Worm (Caenorhabditis elegans) whole organism, midembryonic: Measurements from ENCODE around the gene C54D10.3.

Experiments
- T22C8.4 ChIP-seq: fragments of 200-800 bp; sonication (Bioruptor generic); IDR thresholded peaks from 2 replicates; pipeline ENCODE4 v1.3.6; 2022; ENCODE audit warnings: missing genetic modification characterization, missing compliant biosample characterization
- cog-1 ChIP-seq: sonication (generic microtip); optimal IDR thresholded peaks from 2 replicates; lab custom pipeline; 2016; ENCODE audit warnings: missing genetic modification characterization, missing compliant biosample characterization
- flt-1 ChIP-seq: fragments of 200-800 bp; sonication (Bioruptor generic); IDR thresholded peaks from 2 replicates; pipeline ENCODE4 v1.3.6; 2022; ENCODE audit warnings: missing genetic modification characterization, missing compliant biosample characterization
- klf-2 ChIP-seq: fragments of 200-800 bp; sonication (Bioruptor generic); conservative IDR thresholded peaks from 2 replicates; pipeline ENCODE4 v1.3.6; 2022; ENCODE audit warnings: missing genetic modification reagents, missing genetic modification characterization, missing compliant biosample characterization
- med-1 ChIP-seq: sonication (generic microtip); optimal IDR thresholded peaks from 2 replicates; lab custom pipeline; 2017; ENCODE audit warnings: missing genetic modification characterization, mild to moderate bottlenecking, missing compliant biosample characterization, antibody characterized with exemption, missing genetic modification reagents; ENCODE audit not compliant: insufficient read depth
- ztf-23 ChIP-seq: fragments of 200-800 bp; sonication (Bioruptor generic); IDR thresholded peaks from 2 replicates; pipeline ENCODE4 v1.3.6; 2022; ENCODE audit warnings: missing genetic modification reagents, missing genetic modification characterization, missing compliant biosample characterization
- ztf-29 ChIP-seq: fragments of 200-800 bp; sonication (Bioruptor generic); IDR thresholded peaks from 2 replicates; pipeline ENCODE4 v1.3.6; 2022; ENCODE audit warnings: missing genetic modification reagents, missing genetic modification characterization, missing compliant biosample characterization

- no peak for TF ChIP-seq ztf-29 (GFP tag; lab: Robert Waterston, UW)
- no peak for TF ChIP-seq klf-2 (GFP tag; lab: Robert Waterston, UW)
- TF ChIP-seq ztf-23 (GFP tag; lab: Robert Waterston, UW) = no peak
- no peak for TF ChIP-seq T22C8.4 (GFP tag; lab: Robert Waterston, UW)
- no peak for TF ChIP-seq med-1
- TF ChIP-seq cog-1 = no peak
- no peak for TF ChIP-seq flt-1 (GFP tag; lab: Robert Waterston, UW)
Measured at ce11 chrV:12441420-12441819, 23.0 kb downstream of the C54D10.3 start, which contains the start of gene pals-37.
